Worm (Caenorhabditis elegans): Measurements from ENCODE around the gene C01G6.4.

- TF ChIP-seq sox-2 (GFP tag; IDR thresholded peaks at IDR 0.05), result no peak
- TF ChIP-seq nfya-1 (tag; optimal IDR thresholded peaks at IDR 0.05), result no peak
- TF ChIP-seq pag-3 (tag; optimal IDR thresholded peaks at IDR 0.05; ENCODE audit: borderline replicate concordance), result no peak
- TF ChIP-seq unc-86 (tag; optimal IDR thresholded peaks at IDR 0.05), result no peak
- TF ChIP-seq ceh-48 (tag; optimal IDR thresholded peaks at IDR 0.05), result no peak
- TF ChIP-seq pqm-1 (tag; optimal IDR thresholded peaks at IDR 0.05), result no peak
- no peak for TF ChIP-seq fax-1 (tag; optimal IDR thresholded peaks at IDR 0.05)
- no peak for TF ChIP-seq F13H6.1 (tag; optimal IDR thresholded peaks at IDR 0.05)
- TF ChIP-seq ceh-45 (GFP tag; IDR thresholded peaks at IDR 0.05), result no peak
- TF ChIP-seq pha-4 (tag; optimal IDR thresholded peaks at IDR 0.05), result no peak
- TF ChIP-seq fkh-6 (tag; optimal IDR thresholded peaks at IDR 0.05), result no peak
Observed at ce11 chrII:9227134-9227533, 45.7 kb downstream of the C01G6.4 start, which contains the start of gene abu-14.

All from whole organism, late embryonic.